Worm (Caenorhabditis elegans) whole organism, L3 larva: ENCODE results near the gene clc-7.

Source experiments
- ama-1 ChIP-seq: fragments of 150-350 bp; optimal IDR thresholded peaks from 2 replicates; lab custom pipeline; 2018
- nhr-11 ChIP-seq: fragments of 150-350 bp; optimal IDR thresholded peaks from 2 replicates; lab custom pipeline; 2014; ENCODE audit warnings: missing biosample characterization, missing genetic modification characterization
- nhr-76 ChIP-seq: fragments of 150-350 bp; sonication (generic microtip); optimal IDR thresholded peaks from 5 replicates; lab custom pipeline; 2014; ENCODE audit warnings: missing biosample characterization, missing genetic modification characterization
- nhr-77 ChIP-seq: fragments of 150-350 bp; optimal IDR thresholded peaks from 2 replicates; lab custom pipeline; 2014; ENCODE audit warnings: missing biosample characterization, missing genetic modification characterization
- snpc-4 ChIP-seq: fragments of 150-350 bp; optimal IDR thresholded peaks from 2 replicates; lab custom pipeline; 2014; ENCODE audit warnings: missing biosample characterization, missing genetic modification characterization
- zag-1 ChIP-seq: fragments of 150-350 bp; optimal IDR thresholded peaks from 2 replicates; lab custom pipeline; 2014; ENCODE audit warnings: missing biosample characterization, missing genetic modification characterization
- ztf-4 ChIP-seq: fragments of 150-350 bp; optimal IDR thresholded peaks from 2 replicates; lab custom pipeline; 2014; ENCODE audit warnings: missing biosample characterization, missing genetic modification characterization

DNA sequence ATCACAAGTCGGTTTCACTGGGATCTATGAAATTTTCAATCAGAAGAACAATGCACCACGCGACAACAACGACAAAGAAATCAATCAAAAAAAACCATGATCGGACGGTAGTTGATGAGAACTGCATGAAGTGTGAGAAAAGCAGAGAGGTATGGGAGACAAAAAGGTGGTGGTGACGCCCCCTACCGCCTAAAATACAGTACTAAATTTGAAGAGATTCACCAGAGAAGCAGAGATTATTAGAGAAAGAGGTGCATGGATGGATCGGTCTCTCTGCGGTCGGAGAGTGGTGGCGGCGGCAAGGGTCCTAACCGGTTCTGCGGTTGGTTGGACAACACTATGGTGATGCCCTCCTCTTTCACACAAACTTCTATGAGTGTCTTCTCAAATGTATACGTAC, 51.4 kb downstream of the clc-7 start:
- no peak for TF ChIP-seq ztf-4 (tag; lab: Kevin White, UChicago)
- no peak for TF ChIP-seq nhr-76 (tag; lab: Kevin White, UChicago)
- no peak for TF ChIP-seq zag-1 (tag; lab: Kevin White, UChicago)
- TF ChIP-seq ama-1 = peak; percentile 56
- no peak for TF ChIP-seq nhr-11 (tag; lab: Kevin White, UChicago)
- no peak for TF ChIP-seq snpc-4 (tag; lab: Kevin White, UChicago)
- no peak for TF ChIP-seq nhr-77 (tag; lab: Kevin White, UChicago)
